Fruit fly (Drosophila melanogaster): Measurements from ENCODE around the gene ems.

ems gene

dm6 chr3R:13952303-13952702 lies 50.6 kb downstream of the ems start (continued):
- TF ChIP-seq CG10209 (GFP tag; optimal IDR thresholded peaks at IDR 0.05), result no peak
- no peak for TF ChIP-seq Deaf1 (tag; optimal IDR thresholded peaks at IDR 0.05)
- no peak for TF ChIP-seq CG9797 (GFP tag; optimal IDR thresholded peaks at IDR 0.05)
- TF ChIP-seq CG12391 (tag; optimal IDR thresholded peaks at IDR 0.05), result peak; percentile 16
- no peak for TF ChIP-seq Doc2 (GFP tag; IDR thresholded peaks at IDR 0.05)
- TF ChIP-seq cad (GFP tag; optimal IDR thresholded peaks at IDR 0.05), result no peak
- TF ChIP-seq CG3847 (GFP tag; IDR thresholded peaks at IDR 0.05), result no peak
- peak; percentile 43 for TF ChIP-seq unpg (GFP tag; optimal IDR thresholded peaks at IDR 0.05)
- TF ChIP-seq CG5180 (GFP tag; optimal IDR thresholded peaks at IDR 0.05), result no peak
- peak; percentile 15 for TF ChIP-seq CG8944 (GFP tag; optimal IDR thresholded peaks at IDR 0.05)
- TF ChIP-seq dm (GFP tag; optimal IDR thresholded peaks at IDR 0.05), result no peak
- TF ChIP-seq vnd (GFP tag; IDR thresholded peaks at IDR 0.05; ENCODE audit: partially characterized antibody), result no peak
- TF ChIP-seq CG13424 (tag; optimal IDR thresholded peaks at IDR 0.05), result peak; percentile 27
- TF ChIP-seq D (optimal IDR thresholded peaks at IDR 0.05), result no peak
- peak; percentile 22 for TF ChIP-seq D (GFP tag; optimal IDR thresholded peaks at IDR 0.05)
- TF ChIP-seq D19A (tag; optimal IDR thresholded peaks at IDR 0.05), result peak; percentile 21
- peak; percentile 18 for TF ChIP-seq oc (tag; optimal IDR thresholded peaks at IDR 0.05)
- no peak for TF ChIP-seq prd (optimal IDR thresholded peaks at IDR 0.05)
- TF ChIP-seq prd (GFP tag; IDR thresholded peaks at IDR 0.05), result peak; percentile 55; the same call in 2 of the 3 replicates
- no peak for TF ChIP-seq CG8924 (tag; optimal IDR thresholded peaks at IDR 0.05)
- no peak for TF ChIP-seq psq (GFP tag; optimal IDR thresholded peaks at IDR 0.05)
- TF ChIP-seq ara (GFP tag; IDR thresholded peaks at IDR 0.05), result 0 out of 2 replicates have a peak, but pooled peaks have one; percentile 32
- TF ChIP-seq Drgx (GFP tag; IDR thresholded peaks at IDR 0.05), result peak; percentile 74
- TF ChIP-seq Aef1 (GFP tag; IDR thresholded peaks at IDR 0.05), result no peak
- TF ChIP-seq CG7357 (GFP tag; IDR thresholded peaks at IDR 0.05), result 0 out of 3 replicates have a peak, but pooled peaks have one; percentile 17
- TF ChIP-seq bsh (GFP tag; optimal IDR thresholded peaks at IDR 0.05), result peak in 1 of 2 experiments; percentile 55
- TF ChIP-seq CG11504 (tag; optimal IDR thresholded peaks at IDR 0.05), result peak; percentile 54
- peak; percentile 49 for TF ChIP-seq Blimp-1 (GFP tag; optimal IDR thresholded peaks at IDR 0.05)
- peak; percentile 72; the same call in 2 of the 3 replicates for TF ChIP-seq ci (GFP tag; IDR thresholded peaks at IDR 0.05)
- TF ChIP-seq dpn (GFP tag; optimal IDR thresholded peaks at IDR 0.05), result no peak
- peak; percentile 33 for TF ChIP-seq CG14710 (tag; optimal IDR thresholded peaks at IDR 0.05)
- TF ChIP-seq CG32772 (GFP tag; IDR thresholded peaks at IDR 0.05), result no peak
- no peak for TF ChIP-seq jumu (GFP tag; optimal IDR thresholded peaks at IDR 0.05)
- no peak for TF ChIP-seq Fer1 (GFP tag; optimal IDR thresholded peaks at IDR 0.05)
- no peak for TF ChIP-seq chinmo (GFP tag; IDR thresholded peaks at IDR 0.05; ENCODE audit: partially characterized antibody)
- TF ChIP-seq CG17359 (tag; optimal IDR thresholded peaks at IDR 0.05), result peak; percentile 23
- no peak for TF ChIP-seq en (GFP tag; optimal IDR thresholded peaks at IDR 0.05)
- peak; percentile 27 for TF ChIP-seq CG4820 (GFP tag; optimal IDR thresholded peaks at IDR 0.05)
- peak; percentile 26; the same call in 1 of the 3 replicates for TF ChIP-seq CG17361 (GFP tag; IDR thresholded peaks at IDR 0.05)
- peak; percentile 3 for TF ChIP-seq CoRest (tag; optimal IDR thresholded peaks at IDR 0.05)
- peak; percentile 12 for TF ChIP-seq az2 (GFP tag; optimal IDR thresholded peaks at IDR 0.05)
- TF ChIP-seq kni (GFP tag; optimal IDR thresholded peaks at IDR 0.05), result peak; percentile 38
- TF ChIP-seq bcd (GFP tag; optimal IDR thresholded peaks at IDR 0.05), result peak; percentile 11
- TF ChIP-seq CG17612 (GFP tag; IDR thresholded peaks at IDR 0.05), result no peak
- peak; percentile 60 for TF ChIP-seq CG1603 (tag; optimal IDR thresholded peaks at IDR 0.05)
- no peak for TF ChIP-seq CG3163 (GFP tag; optimal IDR thresholded peaks at IDR 0.05)
- TF ChIP-seq Chrac-16 (GFP tag; optimal IDR thresholded peaks at IDR 0.05), result peak; percentile 12
- TF ChIP-seq cato (GFP tag; optimal IDR thresholded peaks at IDR 0.05; ENCODE audit: borderline replicate concordance), result no peak
- 0 out of 2 replicates have a peak, but pooled peaks have one; percentile 17 for TF ChIP-seq Ptx1 (GFP tag; IDR thresholded peaks at IDR 0.05)
- TF ChIP-seq chif (GFP tag; optimal IDR thresholded peaks at IDR 0.05), result peak in 1 of 2 experiments; percentile 26
- TF ChIP-seq gsb-n (tag; optimal IDR thresholded peaks at IDR 0.05), result peak; percentile 15

All from whole organism, embryonic.